Fruit fly (Drosophila melanogaster): ENCODE results near the gene CG42834.

The CG42834 gene

dm6 chr3R:17418459-17418858 lies at the start of gene CG42834:
TSS of gene CG42834 (plus strand) at chr3R:17418759.
- TF ChIP-seq Crg-1 (GFP tag; optimal IDR thresholded peaks at IDR 0.05): no peak
- no peak for TF ChIP-seq ovo (GFP tag; optimal IDR thresholded peaks at IDR 0.05)
- TF ChIP-seq CG1620 (GFP tag; optimal IDR thresholded peaks at IDR 0.05): no peak
- no peak for TF ChIP-seq kay (GFP tag; ENCODE audit: borderline replicate concordance)
- no peak for TF ChIP-seq tj (GFP tag; optimal IDR thresholded peaks at IDR 0.05)
- no peak for TF ChIP-seq cnc (optimal IDR thresholded peaks at IDR 0.05)
- TF ChIP-seq cic (GFP tag; optimal IDR thresholded peaks at IDR 0.05): no peak
- TF ChIP-seq CG5204 (GFP tag; optimal IDR thresholded peaks at IDR 0.05): no peak
- no peak for TF ChIP-seq Clk (GFP tag; optimal IDR thresholded peaks at IDR 0.05)
- TF ChIP-seq CG12768 (GFP tag; optimal IDR thresholded peaks at IDR 0.05): no peak
- no peak for TF ChIP-seq CG7101 (tag; optimal IDR thresholded peaks at IDR 0.05)
- no peak for TF ChIP-seq toe (GFP tag; optimal IDR thresholded peaks at IDR 0.05)
- no peak for TF ChIP-seq Mnt (GFP tag; optimal IDR thresholded peaks at IDR 0.05)
- no peak for TF ChIP-seq pad (GFP tag; optimal IDR thresholded peaks at IDR 0.05)
- no peak for TF ChIP-seq CG14711 (tag; optimal IDR thresholded peaks at IDR 0.05)
- TF ChIP-seq Hr96 (GFP tag; optimal IDR thresholded peaks at IDR 0.05): no peak

dm6 chr3R:17371094-17371493 lies 47.5 kb upstream of the CG42834 start:
- no peak for TF ChIP-seq cnc (optimal IDR thresholded peaks at IDR 0.05)
- no peak for TF ChIP-seq ovo (GFP tag; optimal IDR thresholded peaks at IDR 0.05)
- no peak for TF ChIP-seq bab1 (GFP tag; optimal IDR thresholded peaks at IDR 0.05)
- TF ChIP-seq Clk (GFP tag; optimal IDR thresholded peaks at IDR 0.05): no peak
- no peak for TF ChIP-seq CG12768 (GFP tag; optimal IDR thresholded peaks at IDR 0.05)
- TF ChIP-seq tj (GFP tag; optimal IDR thresholded peaks at IDR 0.05): no peak
- no peak for TF ChIP-seq CG33017 (tag; optimal IDR thresholded peaks at IDR 0.05)
- TF ChIP-seq CG7101 (tag; optimal IDR thresholded peaks at IDR 0.05): no peak
- no peak for TF ChIP-seq cic (GFP tag; optimal IDR thresholded peaks at IDR 0.05)
- no peak for TF ChIP-seq Hr96 (GFP tag; optimal IDR thresholded peaks at IDR 0.05)
- no peak for TF ChIP-seq CG1620 (GFP tag; optimal IDR thresholded peaks at IDR 0.05)
- no peak for TF ChIP-seq CG7045 (GFP tag; optimal IDR thresholded peaks at IDR 0.05)
- TF ChIP-seq CG5204 (GFP tag; optimal IDR thresholded peaks at IDR 0.05): no peak
- no peak for TF ChIP-seq Mnt (GFP tag; optimal IDR thresholded peaks at IDR 0.05)

- TF ChIP-seq bab1 (GFP tag; optimal IDR thresholded peaks at IDR 0.05) (no peak), toe (GFP tag; optimal IDR thresholded peaks at IDR 0.05) (no peak), pad (GFP tag; optimal IDR thresholded peaks at IDR 0.05) (no peak), CG7045 (GFP tag; optimal IDR thresholded peaks at IDR 0.05) (no peak), CG5204 (GFP tag; optimal IDR thresholded peaks at IDR 0.05) (no peak), ovo (GFP tag; optimal IDR thresholded peaks at IDR 0.05) (no peak), CG7101 (tag; optimal IDR thresholded peaks at IDR 0.05) (no peak), Crg-1 (GFP tag; optimal IDR thresholded peaks at IDR 0.05) (no peak), cic (GFP tag; optimal IDR thresholded peaks at IDR 0.05) (no peak), tj (GFP tag; optimal IDR thresholded peaks at IDR 0.05) (no peak), Hr96 (GFP tag; optimal IDR thresholded peaks at IDR 0.05) (no peak), CG14711 (tag; optimal IDR thresholded peaks at IDR 0.05) (no peak), CG33017 (tag; optimal IDR thresholded peaks at IDR 0.05) (no peak), CG1620 (GFP tag; optimal IDR thresholded peaks at IDR 0.05) (no peak), CG11617 (GFP tag; optimal IDR thresholded peaks at IDR 0.05) (no peak), kay (GFP tag; ENCODE audit: borderline replicate concordance) (no peak)
Measured at dm6 chr3R:17377503-17377902, 41.1 kb upstream of the CG42834 start.

dm6 chr3R:17379051-17379450 lies 39.5 kb upstream of the CG42834 start:
- TF ChIP-seq ovo (GFP tag; optimal IDR thresholded peaks at IDR 0.05) (no peak), bab1 (GFP tag; optimal IDR thresholded peaks at IDR 0.05) (no peak), CG12768 (GFP tag; optimal IDR thresholded peaks at IDR 0.05) (no peak)

dm6 chr3R:17379742-17380141 lies 38.8 kb upstream of the CG42834 start, which contains the start of gene lute:
TSS of gene lute (plus strand) at chr3R:17379944.
- no peak for TF ChIP-seq CG12768 (GFP tag; optimal IDR thresholded peaks at IDR 0.05)
- TF ChIP-seq kay (GFP tag; ENCODE audit: borderline replicate concordance): peak; percentile 56
- peak; percentile 44 for TF ChIP-seq tj (GFP tag; optimal IDR thresholded peaks at IDR 0.05)

dm6 chr3R:17381916-17382315 lies 36.6 kb upstream of the CG42834 start:
- TF ChIP-seq tj (GFP tag; optimal IDR thresholded peaks at IDR 0.05) (peak; percentile 92), toe (GFP tag; optimal IDR thresholded peaks at IDR 0.05) (no peak)

dm6 chr3R:17385329-17386019 lies 33.1 kb upstream of the CG42834 start:
- TF ChIP-seq CG5204 (GFP tag; optimal IDR thresholded peaks at IDR 0.05): peak; percentile 68
- TF ChIP-seq pad (GFP tag; optimal IDR thresholded peaks at IDR 0.05): peak; percentile 60
- peak; percentile 65 for TF ChIP-seq CG7045 (GFP tag; optimal IDR thresholded peaks at IDR 0.05)
- TF ChIP-seq Clk (GFP tag; optimal IDR thresholded peaks at IDR 0.05): no peak
- TF ChIP-seq cic (GFP tag; optimal IDR thresholded peaks at IDR 0.05): peak; percentile 56
- TF ChIP-seq CG14711 (tag; optimal IDR thresholded peaks at IDR 0.05): peak; percentile 74
- TF ChIP-seq Crg-1 (GFP tag; optimal IDR thresholded peaks at IDR 0.05): peak; percentile 78
- TF ChIP-seq Hr96 (GFP tag; optimal IDR thresholded peaks at IDR 0.05): peak; percentile 74
- no peak for TF ChIP-seq cnc (optimal IDR thresholded peaks at IDR 0.05)
- TF ChIP-seq CG11617 (GFP tag; optimal IDR thresholded peaks at IDR 0.05): no peak
- TF ChIP-seq ovo (GFP tag; optimal IDR thresholded peaks at IDR 0.05): peak; percentile 59
- TF ChIP-seq bab1 (GFP tag; optimal IDR thresholded peaks at IDR 0.05): peak; percentile 83
- TF ChIP-seq CG7101 (tag; optimal IDR thresholded peaks at IDR 0.05): peak; percentile 73
- peak; percentile 84 for TF ChIP-seq CG1620 (GFP tag; optimal IDR thresholded peaks at IDR 0.05)
- peak; percentile 55 for TF ChIP-seq CG33017 (tag; optimal IDR thresholded peaks at IDR 0.05)
- TF ChIP-seq kay (GFP tag; ENCODE audit: borderline replicate concordance): no peak
- peak; percentile 23 for TF ChIP-seq CG12768 (GFP tag; optimal IDR thresholded peaks at IDR 0.05)
- TF ChIP-seq tj (GFP tag; optimal IDR thresholded peaks at IDR 0.05): peak; percentile 68
- peak; percentile 70 for TF ChIP-seq Mnt (GFP tag; optimal IDR thresholded peaks at IDR 0.05)
- TF ChIP-seq toe (GFP tag; optimal IDR thresholded peaks at IDR 0.05): peak; percentile 75

Data from whole organism, adult.